Fruit fly (Drosophila melanogaster) whole organism, embryonic: ENCODE measurements around the gene CG44000.

ENCODE experiments used
- B-H2 ChIP-seq: fragments of 200-800 bp; sonication (Bioruptor generic); optimal IDR thresholded peaks from 2 replicates; lab custom pipeline; 2018; ENCODE audit warnings: missing biosample characterization, mild to moderate bottlenecking, missing genetic modification characterization
- CG10209 ChIP-seq: fragments of 200-800 bp; sonication (Bioruptor generic); optimal IDR thresholded peaks from 3 replicates; lab custom pipeline; 2017; ENCODE audit warnings: missing biosample characterization, mild to moderate bottlenecking, missing genetic modification characterization, missing genetic modification reagents
- CG10959 ChIP-seq: fragments of 200-800 bp; sonication (Bioruptor generic); IDR thresholded peaks from 2 replicates; pipeline ENCODE4 v1.3.6; 2022; ENCODE audit warnings: missing biosample characterization, missing genetic modification characterization
- CG11696 ChIP-seq: fragments of 200-800 bp; sonication (Bioruptor generic); IDR thresholded peaks from 2 replicates; pipeline ENCODE4 v1.3.6; 2022; ENCODE audit warnings: missing biosample characterization, missing genetic modification characterization
- CG12391 ChIP-seq: fragments of 200-800 bp; sonication (Bioruptor generic); optimal IDR thresholded peaks from 3 replicates; lab custom pipeline; 2018; ENCODE audit warnings: missing biosample characterization, mild to moderate bottlenecking, missing genetic modification characterization, moderate library complexity
- CG13424 ChIP-seq: fragments of 200-800 bp; sonication (Bioruptor generic); optimal IDR thresholded peaks from 2 replicates; lab custom pipeline; 2019; ENCODE audit warnings: missing biosample characterization, mild to moderate bottlenecking, missing genetic modification characterization, moderate library complexity
- CG14667 ChIP-seq: fragments of 200-800 bp; sonication (Bioruptor generic); IDR thresholded peaks from 2 replicates; pipeline ENCODE4 v1.3.6; 2022; ENCODE audit warnings: missing biosample characterization, missing genetic modification characterization
- CG14710 ChIP-seq: fragments of 200-800 bp; sonication (Bioruptor generic); optimal IDR thresholded peaks from 3 replicates; lab custom pipeline; 2019; ENCODE audit warnings: missing biosample characterization, mild to moderate bottlenecking, missing genetic modification characterization, moderate library complexity
- CG16863 ChIP-seq: fragments of 200-800 bp; sonication (Bioruptor generic); optimal IDR thresholded peaks from 3 replicates; lab custom pipeline; 2016; ENCODE audit warnings: missing biosample characterization, missing genetic modification characterization
- CG17359 ChIP-seq: fragments of 200-800 bp; sonication (Bioruptor generic); optimal IDR thresholded peaks from 3 replicates; lab custom pipeline; 2018; ENCODE audit warnings: missing biosample characterization, mild to moderate bottlenecking, missing genetic modification characterization, moderate library complexity
- CG17829 ChIP-seq: fragments of 200-800 bp; optimal IDR thresholded peaks from 2 replicates; lab custom pipeline; 2019; ENCODE audit warnings: missing biosample characterization, mild to moderate bottlenecking, missing genetic modification characterization, moderate library complexity
- CG18599 ChIP-seq: fragments of 200-800 bp; sonication (Bioruptor generic); optimal IDR thresholded peaks from 3 replicates; lab custom pipeline; 2017; ENCODE audit warnings: missing biosample characterization, missing genetic modification characterization, mild to moderate bottlenecking, moderate library complexity, missing genetic modification reagents
- CG2712 ChIP-seq: fragments of 200-800 bp; optimal IDR thresholded peaks from 3 replicates; lab custom pipeline; 2019; ENCODE audit warnings: missing biosample characterization, mild to moderate bottlenecking, missing genetic modification characterization, moderate library complexity
- CG31365 ChIP-seq: fragments of 200-800 bp; sonication (Bioruptor generic); optimal IDR thresholded peaks from 2 replicates; lab custom pipeline; 2018; ENCODE audit warnings: missing biosample characterization, mild to moderate bottlenecking, missing genetic modification characterization
- CG33557 ChIP-seq: fragments of 200-800 bp; sonication (Bioruptor generic); optimal IDR thresholded peaks from 2 replicates; lab custom pipeline; 2019; ENCODE audit warnings: missing biosample characterization, mild to moderate bottlenecking, missing genetic modification characterization, moderate library complexity
- Dad ChIP-seq: fragments of 200-800 bp; sonication (Bioruptor generic); optimal IDR thresholded peaks from 3 replicates; lab custom pipeline; 2016; ENCODE audit warnings: missing biosample characterization, missing genetic modification characterization
- Fer1 ChIP-seq: fragments of 200-800 bp; sonication (Bioruptor generic); optimal IDR thresholded peaks from 2 replicates; lab custom pipeline; 2017; ENCODE audit warnings: missing biosample characterization, mild to moderate bottlenecking, missing genetic modification characterization
- Mes4 ChIP-seq: fragments of 200-800 bp; sonication (Bioruptor generic); optimal IDR thresholded peaks from 2 replicates; lab custom pipeline; 2016; ENCODE audit warnings: missing biosample characterization, missing genetic modification characterization
- Nf-YB ChIP-seq: fragments of 200-800 bp; sonication (Bioruptor generic); optimal IDR thresholded peaks from 3 replicates; lab custom pipeline; 2019; ENCODE audit warnings: missing biosample characterization, mild to moderate bottlenecking, missing genetic modification characterization, moderate library complexity
- Oli ChIP-seq: fragments of 200-800 bp; sonication (Bioruptor generic); optimal IDR thresholded peaks from 2 replicates; lab custom pipeline; 2018; ENCODE audit warnings: missing biosample characterization, mild to moderate bottlenecking, missing genetic modification characterization, moderate library complexity
- Pdp1 ChIP-seq, 2 experiments: fragments of 200-800 bp; sonication (Bioruptor generic); optimal IDR thresholded peaks; 3 replicates each; lab custom pipeline; 2016; ENCODE audit warnings: missing biosample characterization in 2 of 2, missing genetic modification characterization in 2 of 2, mild to moderate bottlenecking in 1 of 2, moderate library complexity in 1 of 2
- Ssrp ChIP-seq: fragments of 200-800 bp; sonication (Bioruptor generic); optimal IDR thresholded peaks from 2 replicates; lab custom pipeline; 2018; ENCODE audit warnings: missing biosample characterization, mild to moderate bottlenecking, missing genetic modification characterization, moderate library complexity
- Xrp1 ChIP-seq: fragments of 200-800 bp; sonication (Bioruptor generic); IDR thresholded peaks from 2 replicates; pipeline ENCODE4 v1.3.6; 2022; ENCODE audit warnings: missing biosample characterization, missing genetic modification characterization
- br ChIP-seq: fragments of >200 bp; optimal IDR thresholded peaks from 2 replicates; lab custom pipeline; 2017
- bsh ChIP-seq, 2 experiments: fragments of 200-800 bp; sonication (Bioruptor generic); optimal IDR thresholded peaks; 2 replicates each; lab custom pipeline; 2017 to 2018; ENCODE audit warnings: mild to moderate bottlenecking in 2 of 2, missing biosample characterization in 2 of 2, missing genetic modification characterization in 2 of 2, moderate library complexity in 1 of 2
- caup ChIP-seq: fragments of 200-800 bp; sonication (Bioruptor generic); optimal IDR thresholded peaks from 3 replicates; lab custom pipeline; 2017; ENCODE audit warnings: missing biosample characterization, mild to moderate bottlenecking, missing genetic modification characterization, moderate library complexity; ENCODE audit not compliant: severe bottlenecking
- dmrt11E ChIP-seq: fragments of 200-800 bp; sonication (Bioruptor generic); optimal IDR thresholded peaks from 3 replicates; lab custom pipeline; 2018; ENCODE audit warnings: missing biosample characterization, mild to moderate bottlenecking, missing genetic modification characterization, moderate library complexity
- dmrt99B ChIP-seq: fragments of 200-800 bp; sonication (Bioruptor generic); optimal IDR thresholded peaks from 2 replicates; lab custom pipeline; 2018; ENCODE audit warnings: missing biosample characterization, mild to moderate bottlenecking, missing genetic modification characterization, moderate library complexity
- grau ChIP-seq: fragments of 200-800 bp; optimal IDR thresholded peaks from 3 replicates; lab custom pipeline; 2019; ENCODE audit warnings: missing biosample characterization, mild to moderate bottlenecking, missing genetic modification characterization, moderate library complexity
- ind ChIP-seq: fragments of 200-800 bp; sonication (Bioruptor generic); optimal IDR thresholded peaks from 3 replicates; lab custom pipeline; 2016; ENCODE audit warnings: missing biosample characterization, missing genetic modification characterization
- ken ChIP-seq: fragments of 200-800 bp; sonication (Bioruptor generic); IDR thresholded peaks from 3 replicates; pipeline ENCODE4 v1.3.6; 2022; ENCODE audit warnings: missing biosample characterization, missing genetic modification characterization
- kni ChIP-seq: fragments of 200-800 bp; sonication (Bioruptor generic); optimal IDR thresholded peaks from 3 replicates; lab custom pipeline; 2017; ENCODE audit warnings: mild to moderate bottlenecking, missing biosample characterization, missing genetic modification reagents, missing genetic modification characterization
- lola ChIP-seq, 3 experiments: fragments of >200 bp in 2 of 3; fragments of 200-800 bp in 1 of 3; sonication (Bioruptor generic) in 1 of 3; optimal IDR thresholded peaks; 2 replicates each; lab custom pipeline; 2017 to 2019; ENCODE audit warnings: missing biosample characterization in 3 of 3, missing genetic modification characterization in 3 of 3, mild to moderate bottlenecking in 1 of 3, moderate library complexity in 1 of 3
- nerfin-1 ChIP-seq: fragments of 200-800 bp; sonication (Bioruptor generic); optimal IDR thresholded peaks from 3 replicates; lab custom pipeline; 2019; ENCODE audit warnings: missing biosample characterization, mild to moderate bottlenecking, missing genetic modification characterization, moderate library complexity
- phol ChIP-seq: fragments of 200-800 bp; sonication (Bioruptor generic); optimal IDR thresholded peaks from 3 replicates; lab custom pipeline; 2018; ENCODE audit warnings: missing biosample characterization, mild to moderate bottlenecking, missing genetic modification characterization, moderate library complexity
- prd ChIP-seq, 3 experiments: fragments of >200 bp in 2 of 3; fragments of 200-800 bp in 1 of 3; sonication (Bioruptor generic) in 1 of 3; optimal IDR thresholded peaks in 2 of 3; IDR thresholded peaks in 1 of 3; 2 replicates in 2 of 3; 3 replicates in 1 of 3; pipeline versions ENCODE4 v1.3.6 to Lab custom; 2017 to 2022; ENCODE audit warnings: missing biosample characterization in 1 of 3, missing genetic modification characterization in 1 of 3
- row ChIP-seq: fragments of 200-800 bp; sonication (Bioruptor generic); IDR thresholded peaks from 3 replicates; pipeline ENCODE4 v1.3.6; 2022; ENCODE audit warnings: missing biosample characterization, missing genetic modification characterization
- sima ChIP-seq: fragments of 200-800 bp; sonication (Bioruptor generic); optimal IDR thresholded peaks from 2 replicates; lab custom pipeline; 2016; ENCODE audit warnings: missing biosample characterization, missing genetic modification characterization
- trem ChIP-seq: fragments of 200-800 bp; optimal IDR thresholded peaks from 3 replicates; lab custom pipeline; 2019; ENCODE audit warnings: missing biosample characterization, mild to moderate bottlenecking, missing genetic modification characterization, moderate library complexity
- tup ChIP-seq: fragments of 200-800 bp; sonication (Bioruptor generic); optimal IDR thresholded peaks from 2 replicates; lab custom pipeline; 2016; ENCODE audit warnings: missing biosample characterization, mild to moderate bottlenecking, missing genetic modification characterization, moderate library complexity
- unpg ChIP-seq: fragments of 200-800 bp; sonication (Bioruptor generic); optimal IDR thresholded peaks from 3 replicates; lab custom pipeline; 2018; ENCODE audit warnings: missing biosample characterization, mild to moderate bottlenecking, missing genetic modification characterization, moderate library complexity
- zen ChIP-seq: fragments of 200-800 bp; sonication (Bioruptor generic); optimal IDR thresholded peaks from 3 replicates; lab custom pipeline; 2018; ENCODE audit warnings: missing biosample characterization, mild to moderate bottlenecking, missing genetic modification characterization, moderate library complexity
- zf30C ChIP-seq: fragments of 200-800 bp; sonication (Bioruptor generic); optimal IDR thresholded peaks from 3 replicates; lab custom pipeline; 2018; ENCODE audit warnings: missing biosample characterization, mild to moderate bottlenecking, missing genetic modification characterization

The CG44000 gene

dm6 chr2L:5042076-5042475, 994 bp upstream of the CG44000 start (continued):
- TF ChIP-seq CG12391: peak; percentile 42
- peak; percentile 0 for TF ChIP-seq Fer1 (GFP tag; lab: Kevin White, UChicago)
- peak; percentile 60 for TF ChIP-seq CG2712 (tag; lab: Kevin White, UChicago)
- peak; percentile 42 for TF ChIP-seq grau
- TF ChIP-seq unpg: peak; percentile 48
- peak in 1 of 3 experiments; percentile 57 for TF ChIP-seq lola (GFP tag; optimal IDR thresholded peaks at IDR 0.05; lab: Kevin White, UChicago)
- TF ChIP-seq zen: peak; percentile 46
- peak; percentile 37 for TF ChIP-seq dmrt99B
- TF ChIP-seq row (GFP tag; lab: Robert Waterston, UW): peak; percentile 48
- peak; percentile 29 for TF ChIP-seq CG33557 (GFP tag; lab: Kevin White, UChicago)
- TF ChIP-seq Xrp1 (GFP tag; lab: Robert Waterston, UW): peak; percentile 53; the same call in 1 of the 2 replicates
- no peak for TF ChIP-seq kni
- TF ChIP-seq Mes4 (GFP tag; lab: Kevin White, UChicago): no peak
- TF ChIP-seq sima (GFP tag; lab: Kevin White, UChicago): no peak
- peak; percentile 43 for TF ChIP-seq zf30C (GFP tag; lab: Kevin White, UChicago)
- no peak for TF ChIP-seq br
- peak; percentile 25 for TF ChIP-seq nerfin-1 (tag; lab: Kevin White, UChicago)
- peak; percentile 36 for TF ChIP-seq Oli (tag; lab: Kevin White, UChicago)
- peak; percentile 46 for TF ChIP-seq Ssrp (tag; lab: Kevin White, UChicago)
- TF ChIP-seq CG10209 (GFP tag; lab: Kevin White, UChicago): peak; percentile 3
- peak; percentile 88 for TF ChIP-seq CG11696 (GFP tag; lab: Robert Waterston, UW)
- TF ChIP-seq CG13424 (tag; lab: Kevin White, UChicago): peak; percentile 36
- peak; percentile 1 for TF ChIP-seq Nf-YB (GFP tag; lab: Kevin White, UChicago)
- TF ChIP-seq CG18599: peak; percentile 3
- peak; percentile 22 for TF ChIP-seq trem (tag; lab: Kevin White, UChicago)
- peak in 1 of 2 experiments; percentile 6 for TF ChIP-seq Pdp1 (GFP tag; optimal IDR thresholded peaks at IDR 0.05; lab: Kevin White, UChicago)
- TF ChIP-seq CG31365 (tag; lab: Kevin White, UChicago): no peak
- TF ChIP-seq ind (GFP tag; lab: Kevin White, UChicago): peak; percentile 11
- TF ChIP-seq CG16863 (GFP tag; lab: Kevin White, UChicago): peak; percentile 9
- peak; percentile 53 for TF ChIP-seq CG14710
- TF ChIP-seq dmrt11E (tag; lab: Kevin White, UChicago): peak; percentile 62
- no peak for TF ChIP-seq caup
- peak; percentile 32; the same call in 1 of the 3 replicates for TF ChIP-seq ken (GFP tag; lab: Robert Waterston, UW)
- no peak for TF ChIP-seq Dad
- TF ChIP-seq CG14667: no peak
- TF ChIP-seq CG10959: no peak
- TF ChIP-seq CG17829 (tag; lab: Kevin White, UChicago): peak; percentile 30
- peak in 1 of 2 experiments; percentile 53 for TF ChIP-seq bsh (GFP tag; optimal IDR thresholded peaks at IDR 0.05; lab: Kevin White, UChicago)
- TF ChIP-seq prd (optimal IDR thresholded peaks at IDR 0.05; lab: Kevin White, UChicago): no peak
- TF ChIP-seq prd (GFP tag; IDR thresholded peaks at IDR 0.05; lab: Robert Waterston, UW): peak; percentile 47; the same call in 2 of the 3 replicates
- TF ChIP-seq tup (GFP tag; lab: Kevin White, UChicago): no peak
- peak; percentile 31 for TF ChIP-seq CG17359 (tag; lab: Kevin White, UChicago)
- TF ChIP-seq B-H2: no peak
- TF ChIP-seq phol: peak; percentile 57
